Fruit fly (Drosophila melanogaster): Measurements from ENCODE around the gene Sodh1.

Gene Sodh1

dm6 chr3R:7086377-7087200 is 34.5 kb downstream of the Sodh1 start, which contains the start of gene alphaTub84B:
TSS of gene alphaTub84B (plus strand) at chr3R:7086599.
- TF ChIP-seq CG9139 (GFP tag; optimal IDR thresholded peaks at IDR 0.05) = peak; percentile 56
- TF ChIP-seq svp (GFP tag) = peak; percentile 79
- no peak for TF ChIP-seq CG11902 (GFP tag; optimal IDR thresholded peaks at IDR 0.05)
- TF ChIP-seq Ets21C (GFP tag; optimal IDR thresholded peaks at IDR 0.05) = no peak
- peak; percentile 68 for TF ChIP-seq CG3919 (GFP tag; optimal IDR thresholded peaks at IDR 0.05)
- TF ChIP-seq Hr4 (GFP tag; optimal IDR thresholded peaks at IDR 0.05) = no peak
- no peak for TF ChIP-seq cyc (GFP tag; optimal IDR thresholded peaks at IDR 0.05)
- no peak for TF ChIP-seq CG8632 (GFP tag; optimal IDR thresholded peaks at IDR 0.05)
- no peak for TF ChIP-seq Sox15 (GFP tag; optimal IDR thresholded peaks at IDR 0.05)
- TF ChIP-seq CG6276 (GFP tag; optimal IDR thresholded peaks at IDR 0.05) = peak; percentile 74
- TF ChIP-seq Sox14 (GFP tag; optimal IDR thresholded peaks at IDR 0.05) = peak; percentile 21
- no peak for TF ChIP-seq CG10631 (GFP tag; optimal IDR thresholded peaks at IDR 0.05)
- TF ChIP-seq CG10669 (GFP tag; optimal IDR thresholded peaks at IDR 0.05) = peak; percentile 38
- TF ChIP-seq OdsH (GFP tag; optimal IDR thresholded peaks at IDR 0.05) = peak; percentile 1
- TF ChIP-seq Ets96B (tag; optimal IDR thresholded peaks at IDR 0.05) = peak; percentile 8
- TF ChIP-seq CG6792 (GFP tag; optimal IDR thresholded peaks at IDR 0.05) = peak; percentile 15
- TF ChIP-seq CG4318 (GFP tag; optimal IDR thresholded peaks at IDR 0.05) = no peak
- peak; percentile 62 for TF ChIP-seq topi (GFP tag; optimal IDR thresholded peaks at IDR 0.05)
- peak; percentile 75 for TF ChIP-seq CG6854 (GFP tag; optimal IDR thresholded peaks at IDR 0.05)
- TF ChIP-seq spab (GFP tag; optimal IDR thresholded peaks at IDR 0.05) = peak; percentile 38
- peak; percentile 87 for TF ChIP-seq vri (GFP tag; optimal IDR thresholded peaks at IDR 0.05)
- peak; percentile 8 for TF ChIP-seq CG32006 (GFP tag; optimal IDR thresholded peaks at IDR 0.05)
- TF ChIP-seq net (GFP tag; optimal IDR thresholded peaks at IDR 0.05) = peak; percentile 62
- TF ChIP-seq CG8119 (GFP tag; IDR thresholded peaks at IDR 0.05) = peak; percentile 33; the same call in 1 of the 3 replicates
- TF ChIP-seq Blimp-1 (GFP tag; optimal IDR thresholded peaks at IDR 0.05) = no peak
- no peak for TF ChIP-seq acj6 (GFP tag; optimal IDR thresholded peaks at IDR 0.05)
- peak; percentile 71; the same call in 2 of the 3 replicates for TF ChIP-seq CG6163 (GFP tag; IDR thresholded peaks at IDR 0.05)
- TF ChIP-seq CG31627 (GFP tag; optimal IDR thresholded peaks at IDR 0.05) = peak; percentile 33
- TF ChIP-seq Smox (GFP tag; optimal IDR thresholded peaks at IDR 0.05) = peak; percentile 14
- peak; percentile 46 for TF ChIP-seq pdm3 (GFP tag; optimal IDR thresholded peaks at IDR 0.05)
- TF ChIP-seq Hr38 (GFP tag; optimal IDR thresholded peaks at IDR 0.05) = no peak
- TF ChIP-seq dac (GFP tag; optimal IDR thresholded peaks at IDR 0.05) = no peak
- peak; percentile 1 to 14 for TF ChIP-seq salr (GFP tag; optimal IDR thresholded peaks at IDR 0.05)
- peak; percentile 54 for TF ChIP-seq CG1621 (tag; optimal IDR thresholded peaks at IDR 0.05)
- TF ChIP-seq esn (GFP tag; optimal IDR thresholded peaks at IDR 0.05) = peak; percentile 76
- peak; percentile 31; the same call in 1 of the 2 replicates for TF ChIP-seq CG15336 (GFP tag; IDR thresholded peaks at IDR 0.05)
- TF ChIP-seq fkh (GFP tag; optimal IDR thresholded peaks at IDR 0.05) = no peak
- peak; percentile 31 for TF ChIP-seq lz (GFP tag; optimal IDR thresholded peaks at IDR 0.05)
- TF ChIP-seq Eip78C (GFP tag) = peak; percentile 78
- TF ChIP-seq CG7368 (GFP tag; optimal IDR thresholded peaks at IDR 0.05) = peak; percentile 24
- no peak for TF ChIP-seq Eip93F (GFP tag; optimal IDR thresholded peaks at IDR 0.05)
- no peak for TF ChIP-seq CG3032 (tag; optimal IDR thresholded peaks at IDR 0.05)
- no peak for TF ChIP-seq CG11762 (GFP tag; optimal IDR thresholded peaks at IDR 0.05; ENCODE audit: insufficient read depth)
- TF ChIP-seq Lpt (GFP tag; optimal IDR thresholded peaks at IDR 0.05) = peak; percentile 32
- TF ChIP-seq Hr39 (GFP tag; optimal IDR thresholded peaks at IDR 0.05) = peak; percentile 12
- TF ChIP-seq Eip75B (GFP tag; optimal IDR thresholded peaks at IDR 0.05) = peak; percentile 71
- peak; percentile 19 for TF ChIP-seq CG8319 (GFP tag; optimal IDR thresholded peaks at IDR 0.05)
- peak; percentile 24 for TF ChIP-seq CG16779 (tag; optimal IDR thresholded peaks at IDR 0.05)
- peak; percentile 53 for TF ChIP-seq dsx (GFP tag; optimal IDR thresholded peaks at IDR 0.05; ENCODE audit: poor library complexity, severe bottlenecking)
- no peak for TF ChIP-seq CG11294 (GFP tag; IDR thresholded peaks at IDR 0.05)
